Fruit fly (Drosophila melanogaster) whole organism, wandering third instar larva: ENCODE results near the gene ovo.

ENCODE experiments used
- Abd-B ChIP-seq: fragments of >200 bp; optimal IDR thresholded peaks from 2 replicates; lab custom pipeline; 2017; ENCODE audit warnings: missing biosample characterization, missing genetic modification characterization
- CG32264 ChIP-seq: fragments of 200-800 bp; sonication (Bioruptor generic); optimal IDR thresholded peaks from 2 replicates; lab custom pipeline; 2016; ENCODE audit warnings: missing biosample characterization, missing genetic modification characterization
- CG9705 ChIP-seq: fragments of 200-800 bp; sonication (Bioruptor generic); optimal IDR thresholded peaks from 2 replicates; lab custom pipeline; 2018; ENCODE audit warnings: missing biosample characterization, mild to moderate bottlenecking, missing genetic modification characterization
- CrebA ChIP-seq: fragments of 200-800 bp; sonication (Bioruptor generic); optimal IDR thresholded peaks from 2 replicates; lab custom pipeline; 2016; ENCODE audit warnings: missing biosample characterization, mild to moderate bottlenecking, missing genetic modification characterization, borderline replicate concordance
- Dfd ChIP-seq: fragments of >200 bp; optimal IDR thresholded peaks from 2 replicates; lab custom pipeline; 2017; ENCODE audit warnings: missing biosample characterization, missing genetic modification characterization
- Dif ChIP-seq: fragments of 200-275, 200-300 bp; sonication (Bioruptor generic); optimal IDR thresholded peaks from 2 replicates; lab custom pipeline; 2018; ENCODE audit warnings: missing biosample characterization, missing genetic modification characterization; ENCODE audit not compliant: partially characterized antibody
- GATAd ChIP-seq: sonication (Bioruptor generic); optimal IDR thresholded peaks from 2 replicates; lab custom pipeline; 2016; ENCODE audit warnings: missing biosample characterization, missing genetic modification characterization
- HLH106 ChIP-seq: fragments of 200-800 bp; optimal IDR thresholded peaks from 3 replicates; lab custom pipeline; 2019; ENCODE audit warnings: missing biosample characterization, mild to moderate bottlenecking, missing genetic modification characterization, moderate library complexity
- Hnf4 ChIP-seq: fragments of 200-800 bp; sonication (Bioruptor generic); optimal IDR thresholded peaks from 2 replicates; lab custom pipeline; 2016; ENCODE audit warnings: missing biosample characterization, mild to moderate bottlenecking, missing genetic modification characterization
- Hr78 ChIP-seq: fragments of >200 bp; optimal IDR thresholded peaks from 2 replicates; lab custom pipeline; 2017; ENCODE audit warnings: missing biosample characterization, missing genetic modification characterization
- Hr83 ChIP-seq: fragments of 200-300 bp; sonication (Bioruptor generic); optimal IDR thresholded peaks from 2 replicates; lab custom pipeline; 2016; ENCODE audit warnings: missing biosample characterization, mild to moderate bottlenecking, missing genetic modification characterization, moderate library complexity; ENCODE audit not compliant: poor library complexity, severe bottlenecking
- Jra ChIP-seq: sonication (Bioruptor generic); optimal IDR thresholded peaks from 2 replicates; lab custom pipeline; 2016; ENCODE audit warnings: missing biosample characterization, missing genetic modification characterization
- Mio ChIP-seq: sonication (Bioruptor generic); optimal IDR thresholded peaks from 2 replicates; lab custom pipeline; 2016; ENCODE audit warnings: missing biosample characterization, missing genetic modification characterization
- Myc ChIP-seq: fragments of >200 bp; optimal IDR thresholded peaks from 2 replicates; lab custom pipeline; 2017
- N ChIP-seq: fragments of >200 bp; optimal IDR thresholded peaks from 2 replicates; lab custom pipeline; 2018; ENCODE audit warnings: missing biosample characterization, missing external identifiers, missing genetic modification characterization
- OdsH ChIP-seq: fragments of 200-800 bp; sonication (Bioruptor generic); optimal IDR thresholded peaks from 2 replicates; lab custom pipeline; 2016; ENCODE audit warnings: missing biosample characterization, mild to moderate bottlenecking, missing genetic modification characterization
- Rel ChIP-seq, 2 experiments: fragments of 200-800 bp; sonication (Bioruptor generic) in 1 of 2; optimal IDR thresholded peaks; 2 replicates in 1 of 2; 3 replicates in 1 of 2; lab custom pipeline; 2016 to 2019; ENCODE audit warnings: mild to moderate bottlenecking in 2 of 2, missing biosample characterization in 2 of 2, missing genetic modification characterization in 2 of 2, moderate library complexity in 1 of 2
- Sp1 ChIP-seq: fragments of 200-800 bp; sonication (Bioruptor generic); optimal IDR thresholded peaks from 3 replicates; lab custom pipeline; 2019; ENCODE audit warnings: missing biosample characterization, mild to moderate bottlenecking, missing genetic modification characterization, moderate library complexity
- Vsx2 ChIP-seq: fragments of 200-300, 225-300 bp; sonication (Bioruptor generic); optimal IDR thresholded peaks from 2 replicates; lab custom pipeline; 2018; ENCODE audit warnings: missing biosample characterization, missing genetic modification characterization; ENCODE audit not compliant: partially characterized antibody
- br ChIP-seq: fragments of 200-800 bp; sonication (Bioruptor generic); optimal IDR thresholded peaks from 2 replicates; lab custom pipeline; 2016; ENCODE audit warnings: missing biosample characterization, missing genetic modification characterization
- brk ChIP-seq: fragments of 200-800 bp; sonication (Bioruptor generic); optimal IDR thresholded peaks from 2 replicates; lab custom pipeline; 2016; ENCODE audit warnings: missing biosample characterization, mild to moderate bottlenecking, missing genetic modification characterization
- dl ChIP-seq, 2 experiments: fragments of 175-275, 200-275 bp in 1 of 2; fragments of 200-275 bp in 1 of 2; sonication (Bioruptor generic); optimal IDR thresholded peaks; lab custom pipeline; 2018; ENCODE audit warnings: mild to moderate bottlenecking in 2 of 2, missing biosample characterization in 2 of 2, missing genetic modification characterization in 2 of 2, moderate library complexity in 2 of 2; ENCODE audit not compliant: partially characterized antibody in 2 of 2, insufficient read depth in 1 of 2
- dmrt93B ChIP-seq: fragments of 200-800 bp; sonication (Bioruptor generic); optimal IDR thresholded peaks from 2 replicates; lab custom pipeline; 2018; ENCODE audit warnings: missing biosample characterization, mild to moderate bottlenecking, missing genetic modification characterization
- dsf ChIP-seq: sonication (Bioruptor generic); optimal IDR thresholded peaks from 2 replicates; lab custom pipeline; 2016; ENCODE audit warnings: missing biosample characterization, missing genetic modification characterization, borderline replicate concordance
- ey ChIP-seq: fragments of 200-800 bp; sonication (Bioruptor generic); optimal IDR thresholded peaks from 2 replicates; lab custom pipeline; 2016; ENCODE audit warnings: missing biosample characterization, missing genetic modification characterization
- foxo ChIP-seq, 2 experiments: fragments of 200-800 bp; sonication (Bioruptor generic); optimal IDR thresholded peaks; 2 replicates in 1 of 2; 3 replicates in 1 of 2; lab custom pipeline; 2016 to 2017; ENCODE audit warnings: missing biosample characterization in 2 of 2, missing genetic modification characterization in 2 of 2
- fru ChIP-seq: fragments of 200-800 bp; sonication (Bioruptor generic); optimal IDR thresholded peaks from 3 replicates; lab custom pipeline; 2016; ENCODE audit warnings: missing biosample characterization, mild to moderate bottlenecking, missing genetic modification characterization
- h ChIP-seq: fragments of 200-800 bp; sonication (Bioruptor generic); optimal IDR thresholded peaks from 3 replicates; lab custom pipeline; 2016; ENCODE audit warnings: missing biosample characterization, mild to moderate bottlenecking, missing genetic modification characterization
- jim ChIP-seq: fragments of 175-275, 200-325 bp; sonication (Bioruptor generic); optimal IDR thresholded peaks from 2 replicates; lab custom pipeline; 2016; ENCODE audit warnings: missing biosample characterization, mild to moderate bottlenecking, missing genetic modification characterization
- lola ChIP-seq: fragments of >200 bp; optimal IDR thresholded peaks from 2 replicates; lab custom pipeline; 2017; ENCODE audit warnings: missing biosample characterization, missing genetic modification characterization
- pan ChIP-seq: fragments of >200 bp; optimal IDR thresholded peaks from 2 replicates; lab custom pipeline; 2017
- psq ChIP-seq: fragments of 200-800 bp; sonication (Bioruptor generic); optimal IDR thresholded peaks from 3 replicates; lab custom pipeline; 2017; ENCODE audit warnings: missing biosample characterization, mild to moderate bottlenecking, missing genetic modification characterization, moderate library complexity
- rgr ChIP-seq: fragments of 200-800 bp; sonication (Bioruptor generic); optimal IDR thresholded peaks from 3 replicates; lab custom pipeline; 2016; ENCODE audit warnings: missing biosample characterization, mild to moderate bottlenecking, missing genetic modification characterization
- sage ChIP-seq: fragments of 200-800 bp; sonication (Bioruptor generic); optimal IDR thresholded peaks from 2 replicates; lab custom pipeline; 2016; ENCODE audit warnings: missing biosample characterization, mild to moderate bottlenecking, missing genetic modification characterization
- sv ChIP-seq: fragments of 200-800 bp; sonication (Bioruptor generic); optimal IDR thresholded peaks from 3 replicates; lab custom pipeline; 2016; ENCODE audit warnings: missing biosample characterization, missing genetic modification characterization
- tai ChIP-seq: sonication (Bioruptor generic); optimal IDR thresholded peaks from 2 replicates; lab custom pipeline; 2016; ENCODE audit warnings: missing biosample characterization, missing genetic modification characterization
- usp ChIP-seq: fragments of >200 bp; optimal IDR thresholded peaks from 2 replicates; lab custom pipeline; 2017; ENCODE audit warnings: missing biosample characterization, missing genetic modification characterization
- woc ChIP-seq: sonication (Bioruptor generic); optimal IDR thresholded peaks from 2 replicates; lab custom pipeline; 2016; ENCODE audit warnings: missing biosample characterization, mild to moderate bottlenecking, missing genetic modification characterization

The ovo gene

dm6 chrX:5085964-5086707 is 38.1 kb downstream of the ovo start:
- TF ChIP-seq HLH106 (tag; lab: Kevin White, UChicago) (peak; percentile 49), GATAd (GFP tag; lab: Kevin White, UChicago) (no peak), rgr (GFP tag; lab: Kevin White, UChicago) (no peak), CG32264 (GFP tag; lab: Kevin White, UChicago) (no peak), Hr83 (GFP tag; lab: Kevin White, UChicago) (no peak), fru (GFP tag; lab: Kevin White, UChicago) (peak; percentile 44), Dfd (no peak), brk (GFP tag; lab: Kevin White, UChicago) (no peak), Jra (GFP tag; lab: Kevin White, UChicago) (no peak), sage (GFP tag; lab: Kevin White, UChicago) (no peak), Mio (GFP tag; lab: Kevin White, UChicago) (no peak), lola (GFP tag; lab: Kevin White, UChicago) (no peak), dl (GFP tag; optimal IDR thresholded peaks at IDR 0.05; lab: Kevin White, UChicago; ENCODE audit: insufficient read depth in 1 of 2, partially characterized antibody in 2 of 2) (peak; percentile 37 to 63), Dif (GFP tag; lab: Kevin White, UChicago) (peak; percentile 62), dmrt93B (no peak), h (GFP tag; lab: Kevin White, UChicago) (peak; percentile 5), OdsH (peak; percentile 26), Abd-B (GFP tag; lab: Kevin White, UChicago) (no peak), CrebA (GFP tag; lab: Kevin White, UChicago) (no peak), dsf (no peak), CG9705 (GFP tag; lab: Kevin White, UChicago) (no peak), N (GFP tag; lab: Kevin White, UChicago) (no peak), pan (lab: Kevin White, UChicago) (no peak), jim (no peak), Hnf4 (GFP tag; lab: Kevin White, UChicago) (no peak), Hr78 (GFP tag; lab: Kevin White, UChicago) (no peak), sv (peak; percentile 28), Vsx2 (no peak), Rel (GFP tag; optimal IDR thresholded peaks at IDR 0.05; lab: Kevin White, UChicago) (no peak), Rel (tag; optimal IDR thresholded peaks at IDR 0.05; lab: Kevin White, UChicago) (peak; percentile 30), ey (GFP tag; lab: Kevin White, UChicago) (no peak), woc (peak; percentile 35), Sp1 (GFP tag; lab: Kevin White, UChicago) (no peak), br (GFP tag; lab: Kevin White, UChicago) (peak; percentile 38), tai (GFP tag; lab: Kevin White, UChicago) (no peak), foxo (GFP tag; optimal IDR thresholded peaks at IDR 0.05; lab: Kevin White, UChicago) (peak in 1 of 2 experiments; percentile 40), psq (GFP tag; lab: Kevin White, UChicago) (peak; percentile 43), usp (no peak), Myc (lab: Kevin White, UChicago) (no peak)

dm6 chrX:5086724-5087660 is 38.9 kb downstream of the ovo start:
- TF ChIP-seq CG9705 (GFP tag; lab: Kevin White, UChicago) (peak; percentile 29), Hnf4 (GFP tag; lab: Kevin White, UChicago) (no peak), Sp1 (GFP tag; lab: Kevin White, UChicago) (peak; percentile 74), Vsx2 (no peak), foxo (GFP tag; optimal IDR thresholded peaks at IDR 0.05; lab: Kevin White, UChicago) (peak in 1 of 2 experiments; percentile 70), h (GFP tag; lab: Kevin White, UChicago) (peak; percentile 59), woc (peak; percentile 62), Hr83 (GFP tag; lab: Kevin White, UChicago) (no peak), ey (GFP tag; lab: Kevin White, UChicago) (peak; percentile 65), Jra (GFP tag; lab: Kevin White, UChicago) (no peak), HLH106 (tag; lab: Kevin White, UChicago) (peak; percentile 59), OdsH (peak; percentile 29), fru (GFP tag; lab: Kevin White, UChicago) (peak; percentile 69), N (GFP tag; lab: Kevin White, UChicago) (no peak), Dfd (no peak), dl (GFP tag; optimal IDR thresholded peaks at IDR 0.05; lab: Kevin White, UChicago; ENCODE audit: insufficient read depth in 1 of 2, partially characterized antibody in 2 of 2) (peak in 1 of 2 experiments; percentile 21), jim (peak; percentile 71), brk (GFP tag; lab: Kevin White, UChicago) (no peak), rgr (GFP tag; lab: Kevin White, UChicago) (peak; percentile 55), CrebA (GFP tag; lab: Kevin White, UChicago) (peak; percentile 60), psq (GFP tag; lab: Kevin White, UChicago) (peak; percentile 46), sv (peak; percentile 21), dsf (no peak), usp (no peak), tai (GFP tag; lab: Kevin White, UChicago) (peak; percentile 14), dmrt93B (peak; percentile 48), br (GFP tag; lab: Kevin White, UChicago) (peak; percentile 39), lola (GFP tag; lab: Kevin White, UChicago) (no peak)
